Worm (Caenorhabditis elegans): ENCODE data around the gene cutl-4.

cutl-4 gene

ce11 chrV:17754999-17755398 lies 15.3 kb upstream of the cutl-4 start:
- TF ChIP-seq zag-1 (tag; optimal IDR thresholded peaks at IDR 0.05), result no peak
- TF ChIP-seq fos-1 (tag; optimal IDR thresholded peaks at IDR 0.05), result peak; percentile 59
- TF ChIP-seq sma-9 (GFP tag; optimal IDR thresholded peaks at IDR 0.05), result peak; percentile 38
- TF ChIP-seq sma-9 (tag; optimal IDR thresholded peaks at IDR 0.05), result no peak

ce11 chrV:17752340-17752739 lies 12.6 kb upstream of the cutl-4 start:
- TF ChIP-seq nhr-6 (tag; optimal IDR thresholded peaks at IDR 0.05), result no peak
- no peak for TF ChIP-seq R02D3.7 (tag; optimal IDR thresholded peaks at IDR 0.05)
- no peak for TF ChIP-seq mdl-1 (tag; optimal IDR thresholded peaks at IDR 0.05)
- TF ChIP-seq aly-2 (tag; optimal IDR thresholded peaks at IDR 0.05), result no peak
- TF ChIP-seq ama-1 (optimal IDR thresholded peaks at IDR 0.05), result no peak
- TF ChIP-seq mbf-1 (tag; optimal IDR thresholded peaks at IDR 0.05), result no peak
- no peak for TF ChIP-seq nhr-12 (tag; optimal IDR thresholded peaks at IDR 0.05)
- peak; percentile 42 for TF ChIP-seq crh-2 (tag; optimal IDR thresholded peaks at IDR 0.05)
- TF ChIP-seq elt-3 (tag; optimal IDR thresholded peaks at IDR 0.05), result no peak
- TF ChIP-seq sma-9 (GFP tag; optimal IDR thresholded peaks at IDR 0.05), result peak; percentile 33
- no peak for TF ChIP-seq sma-9 (tag; optimal IDR thresholded peaks at IDR 0.05)
- TF ChIP-seq lsy-2 (tag; optimal IDR thresholded peaks at IDR 0.05), result no peak
- TF ChIP-seq nhr-129 (tag; optimal IDR thresholded peaks at IDR 0.05), result no peak
- TF ChIP-seq nhr-237 (tag; optimal IDR thresholded peaks at IDR 0.05), result no peak
- no peak for TF ChIP-seq peb-1 (tag; optimal IDR thresholded peaks at IDR 0.05)
- peak; percentile 75 for TF ChIP-seq fos-1 (tag; optimal IDR thresholded peaks at IDR 0.05)
- no peak for TF ChIP-seq ztf-4 (tag; optimal IDR thresholded peaks at IDR 0.05)
- peak; percentile 18 for TF ChIP-seq gmeb-1 (tag; optimal IDR thresholded peaks at IDR 0.05)
- TF ChIP-seq nhr-23 (tag; optimal IDR thresholded peaks at IDR 0.05), result no peak
- TF ChIP-seq unc-39 (tag; optimal IDR thresholded peaks at IDR 0.05), result no peak
- no peak for TF ChIP-seq nhr-25 (tag; optimal IDR thresholded peaks at IDR 0.05)
- TF ChIP-seq lin-11 (tag; optimal IDR thresholded peaks at IDR 0.05), result no peak
- TF ChIP-seq C34F6.9 (tag; optimal IDR thresholded peaks at IDR 0.05), result no peak
- TF ChIP-seq F13H6.1 (tag; optimal IDR thresholded peaks at IDR 0.05), result no peak
- TF ChIP-seq nhr-21 (tag; optimal IDR thresholded peaks at IDR 0.05), result no peak
- TF ChIP-seq unc-62 (GFP tag; optimal IDR thresholded peaks at IDR 0.05), result no peak
- TF ChIP-seq lin-39 (tag; optimal IDR thresholded peaks at IDR 0.05), result no peak
- TF ChIP-seq skn-1 (tag; optimal IDR thresholded peaks at IDR 0.05), result no peak
- TF ChIP-seq alr-1 (tag; optimal IDR thresholded peaks at IDR 0.05), result no peak
- no peak for TF ChIP-seq ztf-11 (tag; optimal IDR thresholded peaks at IDR 0.05)

ce11 chrV:17749181-17749580 lies 9.5 kb upstream of the cutl-4 start, which contains the start of gene R12G8.1:
TSS of gene R12G8.1 (minus strand) at chrV:17749243.
- TF ChIP-seq aly-2 (tag; optimal IDR thresholded peaks at IDR 0.05), result no peak
- peak in 1 of 2 experiments; percentile 5 for TF ChIP-seq mdl-1 (tag; optimal IDR thresholded peaks at IDR 0.05)
- no peak for TF ChIP-seq elt-3 (tag; optimal IDR thresholded peaks at IDR 0.05)
- TF ChIP-seq blmp-1 (tag; optimal IDR thresholded peaks at IDR 0.05; ENCODE audit: insufficient read depth), result no peak
- no peak for TF ChIP-seq gmeb-1 (tag; optimal IDR thresholded peaks at IDR 0.05)
- peak; percentile 5 for TF ChIP-seq sem-4 (tag; optimal IDR thresholded peaks at IDR 0.05)
- no peak for TF ChIP-seq Y55F3AM.14 (GFP tag; optimal IDR thresholded peaks at IDR 0.05)
- TF ChIP-seq ztf-4 (tag; optimal IDR thresholded peaks at IDR 0.05), result no peak
- no peak for TF ChIP-seq lin-11 (tag; optimal IDR thresholded peaks at IDR 0.05)
- no peak for TF ChIP-seq nhr-11 (tag; optimal IDR thresholded peaks at IDR 0.05)
- no peak for TF ChIP-seq ztf-11 (tag; optimal IDR thresholded peaks at IDR 0.05)
- no peak for TF ChIP-seq egl-27 (tag; optimal IDR thresholded peaks at IDR 0.05)
- no peak for TF ChIP-seq ama-1 (optimal IDR thresholded peaks at IDR 0.05)
- TF ChIP-seq lin-13 (GFP tag; optimal IDR thresholded peaks at IDR 0.05), result no peak
- no peak for TF ChIP-seq nhr-25 (tag; optimal IDR thresholded peaks at IDR 0.05)
- no peak for TF ChIP-seq ceh-16 (tag; optimal IDR thresholded peaks at IDR 0.05)
- no peak for TF ChIP-seq lsy-2 (tag; optimal IDR thresholded peaks at IDR 0.05)
- TF ChIP-seq crh-2 (tag; optimal IDR thresholded peaks at IDR 0.05), result no peak
- no peak for TF ChIP-seq ztf-1 (GFP tag; conservative IDR thresholded peaks at IDR 0.05)
- peak; percentile 33 for TF ChIP-seq F13H6.1 (tag; optimal IDR thresholded peaks at IDR 0.05)
- TF ChIP-seq nhr-129 (tag; optimal IDR thresholded peaks at IDR 0.05), result no peak
- TF ChIP-seq sma-9 (GFP tag; optimal IDR thresholded peaks at IDR 0.05), result peak; percentile 45
- TF ChIP-seq sma-9 (tag; optimal IDR thresholded peaks at IDR 0.05), result no peak

- no peak for TF ChIP-seq nhr-237 (tag; optimal IDR thresholded peaks at IDR 0.05)
- TF ChIP-seq ama-1 (optimal IDR thresholded peaks at IDR 0.05), result no peak
- TF ChIP-seq gmeb-1 (tag; optimal IDR thresholded peaks at IDR 0.05), result no peak
- no peak for TF ChIP-seq peb-1 (tag; optimal IDR thresholded peaks at IDR 0.05)
- no peak for TF ChIP-seq snpc-4 (tag; optimal IDR thresholded peaks at IDR 0.05)
- no peak for TF ChIP-seq unc-62 (GFP tag; optimal IDR thresholded peaks at IDR 0.05)
- no peak for TF ChIP-seq ceh-16 (tag; optimal IDR thresholded peaks at IDR 0.05)
- TF ChIP-seq mdl-1 (tag; optimal IDR thresholded peaks at IDR 0.05), result no peak
- TF ChIP-seq C34F6.9 (tag; optimal IDR thresholded peaks at IDR 0.05), result no peak
- TF ChIP-seq blmp-1 (tag; optimal IDR thresholded peaks at IDR 0.05; ENCODE audit: insufficient read depth), result no peak
- no peak for TF ChIP-seq unc-39 (tag; optimal IDR thresholded peaks at IDR 0.05)
- TF ChIP-seq nhr-6 (tag; optimal IDR thresholded peaks at IDR 0.05), result no peak
- TF ChIP-seq lin-11 (tag; optimal IDR thresholded peaks at IDR 0.05), result no peak
- no peak for TF ChIP-seq nhr-12 (tag; optimal IDR thresholded peaks at IDR 0.05)
- TF ChIP-seq lin-39 (tag; optimal IDR thresholded peaks at IDR 0.05), result no peak
- TF ChIP-seq F13H6.1 (tag; optimal IDR thresholded peaks at IDR 0.05), result no peak
- no peak for TF ChIP-seq alr-1 (tag; optimal IDR thresholded peaks at IDR 0.05)
These were observed 7.3 kb upstream of the cutl-4 start, which contains the start of gene twk-36 for ce11 chrV:17746959-17747358. TSS of gene twk-36 (minus strand) at chrV:17747059.

Data from whole organism, L2 larva.